Worm (Caenorhabditis elegans): ENCODE data around the gene F35H8.12.

DNA sequence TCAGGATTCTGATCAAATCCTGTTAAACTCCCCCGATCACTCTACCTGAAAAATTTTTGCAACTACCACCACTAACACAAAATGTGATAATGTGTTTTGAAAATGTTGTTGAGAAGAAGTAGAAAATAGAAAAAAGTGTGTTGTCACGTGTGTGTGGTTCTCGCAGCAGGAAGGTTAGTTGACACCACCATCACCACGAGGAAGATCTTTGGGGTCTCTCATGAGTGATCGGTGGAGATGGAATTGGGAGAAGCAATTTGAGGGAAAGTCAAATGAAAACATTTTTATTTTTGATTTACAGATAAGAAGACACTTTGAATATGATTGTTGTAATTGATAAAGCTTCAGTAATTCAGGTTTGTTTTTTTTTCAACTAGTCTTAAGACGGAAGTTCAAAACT is 50.0 kb downstream of the F35H8.12 start:
- no peak for TF ChIP-seq dao-5 (tag; optimal IDR thresholded peaks at IDR 0.05)
- TF ChIP-seq him-1 (tag; optimal IDR thresholded peaks at IDR 0.05): no peak
- TF ChIP-seq W03F9.2 (tag; optimal IDR thresholded peaks at IDR 0.05): no peak

Data from whole organism, L4/young adult.